Worm (Caenorhabditis elegans): ENCODE results near the gene srv-26.

ce11 chrIV:6329339-6329738, 27.7 kb upstream of the srv-26 start, which contains the start of gene seu-1:
- TF ChIP-seq ztf-4 (tag; optimal IDR thresholded peaks at IDR 0.05) (no peak), elt-3 (tag; optimal IDR thresholded peaks at IDR 0.05) (no peak), fkh-10 (GFP tag; optimal IDR thresholded peaks at IDR 0.05) (no peak), jun-1 (tag; optimal IDR thresholded peaks at IDR 0.05) (no peak), aha-1 (tag; optimal IDR thresholded peaks at IDR 0.05) (no peak), nhr-12 (tag; optimal IDR thresholded peaks at IDR 0.05) (no peak), nhr-237 (tag; optimal IDR thresholded peaks at IDR 0.05) (no peak)
